Fruit fly (Drosophila melanogaster): ENCODE results near the gene CG34015.

The CG34015 gene

DNA sequence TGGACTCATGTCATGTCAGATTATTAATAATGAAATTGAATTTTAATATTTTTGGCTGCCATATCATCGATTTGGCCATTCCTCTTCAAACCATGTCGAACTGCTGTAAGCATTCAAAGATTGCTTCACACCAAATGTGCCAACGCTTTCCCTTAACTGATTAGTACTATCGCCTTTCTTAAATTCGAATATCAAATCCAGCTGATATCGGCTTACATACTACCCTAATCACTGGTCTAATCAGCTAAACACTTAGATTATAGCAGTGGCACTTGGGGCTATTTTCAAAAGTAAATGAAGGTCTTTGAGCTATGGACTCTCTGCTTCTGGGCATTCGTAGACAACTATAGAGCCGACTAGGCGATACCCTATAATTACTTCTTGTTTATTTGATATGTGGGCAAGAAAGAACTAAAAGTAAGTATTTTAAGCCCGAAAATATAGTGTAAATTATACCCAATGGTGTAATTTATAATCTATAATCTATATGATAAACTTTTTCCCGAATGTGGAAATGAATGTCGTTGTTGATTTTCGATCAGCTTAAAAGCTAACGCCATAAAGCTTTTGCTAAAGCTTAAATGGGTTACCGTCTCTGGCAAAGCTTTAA, 44.2 kb downstream of the CG34015 start (continued):
- peak in 1 of 2 experiments; percentile 80 for TF ChIP-seq bsh (GFP tag; optimal IDR thresholded peaks at IDR 0.05)
- TF ChIP-seq CG2120 (GFP tag; optimal IDR thresholded peaks at IDR 0.05), result peak; percentile 91
- TF ChIP-seq CG8944 (GFP tag; optimal IDR thresholded peaks at IDR 0.05), result peak; percentile 26
- TF ChIP-seq CG8924 (tag; optimal IDR thresholded peaks at IDR 0.05), result peak; percentile 83
- TF ChIP-seq CG15011 (GFP tag; optimal IDR thresholded peaks at IDR 0.05), result peak; percentile 68
- no peak for TF ChIP-seq sc (optimal IDR thresholded peaks at IDR 0.05)
- no peak for TF ChIP-seq sc (GFP tag; optimal IDR thresholded peaks at IDR 0.05)
- TF ChIP-seq p53 (GFP tag; optimal IDR thresholded peaks at IDR 0.05), result no peak
- TF ChIP-seq pb (GFP tag; optimal IDR thresholded peaks at IDR 0.05), result peak; percentile 30
- TF ChIP-seq Atf6 (GFP tag; IDR thresholded peaks at IDR 0.05), result peak; percentile 90
- TF ChIP-seq BtbVII (GFP tag; optimal IDR thresholded peaks at IDR 0.05), result peak; percentile 74
- TF ChIP-seq CG2712 (tag; optimal IDR thresholded peaks at IDR 0.05), result no peak
- peak; percentile 85 for TF ChIP-seq slbo (GFP tag; IDR thresholded peaks at IDR 0.05)
- TF ChIP-seq CG10543 (GFP tag; optimal IDR thresholded peaks at IDR 0.05), result peak; percentile 44
- TF ChIP-seq repo (GFP tag; optimal IDR thresholded peaks at IDR 0.05), result peak; percentile 31
- TF ChIP-seq Lim3 (GFP tag; IDR thresholded peaks at IDR 0.05), result no peak
- peak; percentile 81 for TF ChIP-seq CG6854 (GFP tag; optimal IDR thresholded peaks at IDR 0.05)
- peak; percentile 81 for TF ChIP-seq lmd (GFP tag; IDR thresholded peaks at IDR 0.05)
- TF ChIP-seq tgo (GFP tag; IDR thresholded peaks at IDR 0.05), result peak; percentile 84
- peak; percentile 43 for TF ChIP-seq CG10462 (GFP tag; optimal IDR thresholded peaks at IDR 0.05)
- no peak for TF ChIP-seq wek (GFP tag; optimal IDR thresholded peaks at IDR 0.05)
- TF ChIP-seq YL-1 (GFP tag; optimal IDR thresholded peaks at IDR 0.05), result no peak
- no peak for TF ChIP-seq Bgb (GFP tag; IDR thresholded peaks at IDR 0.05; ENCODE audit: partially characterized antibody)
- TF ChIP-seq GATAe (GFP tag; conservative IDR thresholded peaks at IDR 0.05), result peak; percentile 44
- peak; percentile 55 for TF ChIP-seq CG9437 (GFP tag; optimal IDR thresholded peaks at IDR 0.05)
- TF ChIP-seq ftz-f1 (GFP tag; optimal IDR thresholded peaks at IDR 0.05), result peak; percentile 38
- TF ChIP-seq ci (GFP tag; IDR thresholded peaks at IDR 0.05), result peak; percentile 84
- TF ChIP-seq E2f2 (GFP tag; IDR thresholded peaks at IDR 0.05), result peak; percentile 56
- TF ChIP-seq CG5180 (GFP tag; optimal IDR thresholded peaks at IDR 0.05), result peak; percentile 22
- TF ChIP-seq sd (tag; optimal IDR thresholded peaks at IDR 0.05), result peak; percentile 65
- TF ChIP-seq Fer3 (tag; optimal IDR thresholded peaks at IDR 0.05), result peak; percentile 84
- peak; percentile 77 for TF ChIP-seq CoRest (tag; optimal IDR thresholded peaks at IDR 0.05)
- TF ChIP-seq btn (GFP tag; optimal IDR thresholded peaks at IDR 0.05), result no peak
- TF ChIP-seq CG7928 (GFP tag; optimal IDR thresholded peaks at IDR 0.05), result peak; percentile 49
- TF ChIP-seq Ets97D (GFP tag; optimal IDR thresholded peaks at IDR 0.05), result peak; percentile 20
- peak; percentile 77 for TF ChIP-seq CG12071 (GFP tag; optimal IDR thresholded peaks at IDR 0.05)
- TF ChIP-seq H15 (GFP tag; IDR thresholded peaks at IDR 0.05), result peak; percentile 65
- TF ChIP-seq Mad (GFP tag; optimal IDR thresholded peaks at IDR 0.05), result peak; percentile 62
- TF ChIP-seq CG13775 (GFP tag; optimal IDR thresholded peaks at IDR 0.05), result peak; percentile 53
- TF ChIP-seq sima (GFP tag; optimal IDR thresholded peaks at IDR 0.05), result no peak
- no peak for TF ChIP-seq nerfin-2 (GFP tag; IDR thresholded peaks at IDR 0.05; ENCODE audit: partially characterized antibody)
- TF ChIP-seq Opbp (GFP tag; IDR thresholded peaks at IDR 0.05; ENCODE audit: partially characterized antibody), result no peak
- peak; percentile 98 for TF ChIP-seq D19B (GFP tag; optimal IDR thresholded peaks at IDR 0.05)
- no peak for TF ChIP-seq lov (optimal IDR thresholded peaks at IDR 0.05)
- TF ChIP-seq lov (GFP tag; IDR thresholded peaks at IDR 0.05), result no peak
- no peak for TF ChIP-seq dan (GFP tag; IDR thresholded peaks at IDR 0.05)
- TF ChIP-seq CG18262 (tag; optimal IDR thresholded peaks at IDR 0.05), result no peak
- peak; percentile 79 for TF ChIP-seq CG6765 (GFP tag; optimal IDR thresholded peaks at IDR 0.05)
- peak; percentile 42; the same call in 1 of the 2 replicates for TF ChIP-seq Ravus (GFP tag; IDR thresholded peaks at IDR 0.05)
- peak; percentile 50 for TF ChIP-seq CG1792 (GFP tag; optimal IDR thresholded peaks at IDR 0.05)
- TF ChIP-seq shn (GFP tag; optimal IDR thresholded peaks at IDR 0.05), result no peak
